Fruit fly (Drosophila melanogaster) whole organism, embryonic: Measurements from ENCODE around the gene wrm2.

Experiments used
- Atf-2 ChIP-seq: fragments of 200-800 bp; sonication (Bioruptor generic); optimal IDR thresholded peaks from 2 replicates; lab custom pipeline; 2016; ENCODE audit warnings: missing biosample characterization, missing genetic modification characterization
- CG10543 ChIP-seq: fragments of 200-800 bp; sonication (Bioruptor generic); optimal IDR thresholded peaks from 3 replicates; lab custom pipeline; 2017; ENCODE audit warnings: missing biosample characterization, mild to moderate bottlenecking, missing genetic modification characterization, moderate library complexity
- CG17186 ChIP-seq: fragments of 200-800 bp; sonication (Bioruptor generic); optimal IDR thresholded peaks from 3 replicates; lab custom pipeline; 2017; ENCODE audit warnings: missing biosample characterization, missing genetic modification reagents, missing genetic modification characterization
- CG17612 ChIP-seq: fragments of 200-800 bp; sonication (Bioruptor generic); IDR thresholded peaks from 2 replicates; pipeline ENCODE4 v1.3.6; 2022; ENCODE audit warnings: missing biosample characterization, missing genetic modification characterization
- CG18599 ChIP-seq: fragments of 200-800 bp; sonication (Bioruptor generic); optimal IDR thresholded peaks from 3 replicates; lab custom pipeline; 2017; ENCODE audit warnings: missing biosample characterization, missing genetic modification characterization, mild to moderate bottlenecking, moderate library complexity, missing genetic modification reagents
- CG2129 ChIP-seq: fragments of 200-800 bp; sonication (Bioruptor generic); IDR thresholded peaks from 2 replicates; pipeline ENCODE4 v1.3.6; 2022; ENCODE audit warnings: missing biosample characterization, missing genetic modification characterization; ENCODE audit not compliant: partially characterized antibody
- CG2889 ChIP-seq: fragments of 200-800 bp; sonication (Bioruptor generic); IDR thresholded peaks from 3 replicates; pipeline ENCODE4 v1.3.6; 2022; ENCODE audit warnings: missing biosample characterization, missing genetic modification characterization
- CG3065 ChIP-seq: fragments of 200-800 bp; sonication (Bioruptor generic); optimal IDR thresholded peaks from 2 replicates; lab custom pipeline; 2016; ENCODE audit warnings: missing biosample characterization, missing genetic modification characterization
- CG32532 ChIP-seq: fragments of 200-800 bp; sonication (Bioruptor generic); IDR thresholded peaks from 2 replicates; pipeline ENCODE4 v1.3.6; 2022; ENCODE audit warnings: missing biosample characterization, missing genetic modification characterization
- CG4328 ChIP-seq: fragments of 200-800 bp; sonication (Bioruptor generic); optimal IDR thresholded peaks from 3 replicates; lab custom pipeline; 2017; ENCODE audit warnings: missing biosample characterization, missing genetic modification reagents, missing genetic modification characterization
- CG4404 ChIP-seq: fragments of 200-800 bp; sonication (Bioruptor generic); IDR thresholded peaks from 2 replicates; pipeline ENCODE4 v1.3.6; 2022; ENCODE audit warnings: missing biosample characterization, missing genetic modification characterization
- CG6813 ChIP-seq: fragments of 200-800 bp; sonication (Bioruptor generic); optimal IDR thresholded peaks from 2 replicates; lab custom pipeline; 2017; ENCODE audit warnings: missing biosample characterization, missing genetic modification characterization, mild to moderate bottlenecking, moderate library complexity, missing genetic modification reagents
- CG8478 ChIP-seq: fragments of >200 bp; optimal IDR thresholded peaks from 2 replicates; lab custom pipeline; 2018
- CG9727 ChIP-seq: fragments of 200-800 bp; sonication (Bioruptor generic); optimal IDR thresholded peaks from 3 replicates; lab custom pipeline; 2017; ENCODE audit warnings: missing biosample characterization, mild to moderate bottlenecking, missing genetic modification characterization
- CG9817 ChIP-seq: fragments of 200-800 bp; sonication (Bioruptor generic); optimal IDR thresholded peaks from 2 replicates; lab custom pipeline; 2018; ENCODE audit warnings: missing biosample characterization, mild to moderate bottlenecking, missing genetic modification characterization, moderate library complexity
- CG9876 ChIP-seq: fragments of 200-800 bp; sonication (Bioruptor generic); optimal IDR thresholded peaks from 2 replicates; lab custom pipeline; 2016; ENCODE audit warnings: missing biosample characterization, missing genetic modification characterization
- CG9932 ChIP-seq: fragments of 200-800 bp; sonication (Bioruptor generic); IDR thresholded peaks from 2 replicates; pipeline ENCODE4 v1.3.6; 2022; ENCODE audit warnings: missing biosample characterization, missing genetic modification characterization
- E2f1 ChIP-seq: fragments of 200-800 bp; sonication (Bioruptor generic); IDR thresholded peaks from 2 replicates; pipeline ENCODE4 v1.3.6; 2022; ENCODE audit warnings: missing biosample characterization, missing genetic modification characterization
- ERR ChIP-seq: fragments of 200-800 bp; sonication (Bioruptor generic); optimal IDR thresholded peaks from 2 replicates; lab custom pipeline; 2016; ENCODE audit warnings: missing biosample characterization, missing genetic modification characterization
- Fer1 ChIP-seq: fragments of 200-800 bp; sonication (Bioruptor generic); optimal IDR thresholded peaks from 2 replicates; lab custom pipeline; 2017; ENCODE audit warnings: missing biosample characterization, mild to moderate bottlenecking, missing genetic modification characterization
- GATAe ChIP-seq: fragments of 200-800 bp; sonication (Bioruptor generic); conservative IDR thresholded peaks from 2 replicates; pipeline ENCODE4 v1.3.6; 2022; ENCODE audit warnings: missing biosample characterization, missing genetic modification characterization
- H15 ChIP-seq: fragments of 200-800 bp; sonication (Bioruptor generic); IDR thresholded peaks from 3 replicates; pipeline ENCODE4 v1.3.6; 2022; ENCODE audit warnings: missing biosample characterization, missing genetic modification characterization
- HLH54F ChIP-seq: fragments of 200-800 bp; sonication (Bioruptor generic); optimal IDR thresholded peaks from 3 replicates; lab custom pipeline; 2016; ENCODE audit warnings: missing biosample characterization, missing genetic modification characterization
- HmgZ ChIP-seq: fragments of 200-800 bp; sonication (Bioruptor generic); optimal IDR thresholded peaks from 2 replicates; lab custom pipeline; 2018; ENCODE audit warnings: missing biosample characterization, mild to moderate bottlenecking, missing genetic modification characterization
- Jarid2 ChIP-seq: fragments of 200-800 bp; sonication (Bioruptor generic); optimal IDR thresholded peaks from 3 replicates; lab custom pipeline; 2017; ENCODE audit warnings: mild to moderate bottlenecking, missing biosample characterization, missing genetic modification reagents, missing genetic modification characterization
- Myb ChIP-seq: fragments of 200-800 bp; sonication (Bioruptor generic); optimal IDR thresholded peaks from 2 replicates; lab custom pipeline; 2016; ENCODE audit warnings: missing biosample characterization, missing genetic modification characterization
- NK7.1 ChIP-seq: fragments of 200-800 bp; sonication (Bioruptor generic); optimal IDR thresholded peaks from 3 replicates; lab custom pipeline; 2016; ENCODE audit warnings: missing biosample characterization, missing genetic modification characterization
- Scr ChIP-seq: fragments of 200-800 bp; sonication (Bioruptor generic); IDR thresholded peaks from 2 replicates; pipeline ENCODE4 v1.3.6; 2022; ENCODE audit warnings: missing biosample characterization, missing genetic modification characterization; ENCODE audit not compliant: partially characterized antibody
- Sox102F ChIP-seq: fragments of 200-800 bp; sonication (Bioruptor generic); optimal IDR thresholded peaks from 2 replicates; lab custom pipeline; 2018; ENCODE audit warnings: missing biosample characterization, mild to moderate bottlenecking, missing genetic modification characterization, moderate library complexity
- caup ChIP-seq: fragments of 200-800 bp; sonication (Bioruptor generic); optimal IDR thresholded peaks from 3 replicates; lab custom pipeline; 2017; ENCODE audit warnings: missing biosample characterization, mild to moderate bottlenecking, missing genetic modification characterization, moderate library complexity; ENCODE audit not compliant: severe bottlenecking
- croc ChIP-seq: fragments of 200-800 bp; sonication (Bioruptor generic); conservative IDR thresholded peaks from 3 replicates; pipeline ENCODE4 v1.3.6; 2022; ENCODE audit warnings: missing biosample characterization, missing genetic modification characterization
- dan ChIP-seq: fragments of 200-800 bp; sonication (Bioruptor generic); IDR thresholded peaks from 2 replicates; pipeline ENCODE4 v1.3.6; 2022; ENCODE audit warnings: missing biosample characterization, missing genetic modification characterization
- eyg ChIP-seq: fragments of 200-800 bp; sonication (Bioruptor generic); optimal IDR thresholded peaks from 3 replicates; lab custom pipeline; 2016; ENCODE audit warnings: missing biosample characterization, missing genetic modification characterization
- fd102C ChIP-seq: fragments of 200-800 bp; sonication (Bioruptor generic); optimal IDR thresholded peaks from 2 replicates; lab custom pipeline; 2018; ENCODE audit warnings: missing biosample characterization, mild to moderate bottlenecking, missing genetic modification characterization, moderate library complexity
- gem ChIP-seq: fragments of 200-800 bp; sonication (Bioruptor generic); optimal IDR thresholded peaks from 2 replicates; lab custom pipeline; 2019; ENCODE audit warnings: missing biosample characterization, mild to moderate bottlenecking, missing genetic modification characterization, moderate library complexity
- hb ChIP-seq: fragments of 200-800 bp; sonication (Bioruptor generic); IDR thresholded peaks from 3 replicates; pipeline ENCODE4 v1.3.6; 2022; ENCODE audit warnings: missing biosample characterization, missing genetic modification characterization; ENCODE audit not compliant: partially characterized antibody
- hbn ChIP-seq: fragments of 200-800 bp; sonication (Bioruptor generic); IDR thresholded peaks from 2 replicates; pipeline ENCODE4 v1.3.6; 2022; ENCODE audit warnings: missing biosample characterization, missing genetic modification characterization; ENCODE audit not compliant: partially characterized antibody
- her ChIP-seq: fragments of 200-800 bp; sonication (Bioruptor generic); optimal IDR thresholded peaks from 2 replicates; lab custom pipeline; 2016; ENCODE audit warnings: missing biosample characterization, missing genetic modification characterization
- klu ChIP-seq: fragments of 200-800 bp; sonication (Bioruptor generic); IDR thresholded peaks from 2 replicates; pipeline ENCODE4 v1.3.6; 2022; ENCODE audit warnings: missing biosample characterization, missing genetic modification characterization
- lbe ChIP-seq: fragments of 200-800 bp; sonication (Bioruptor generic); optimal IDR thresholded peaks from 2 replicates; lab custom pipeline; 2016; ENCODE audit warnings: missing biosample characterization, mild to moderate bottlenecking, missing genetic modification characterization
- lmd ChIP-seq: fragments of 200-800 bp; sonication (Bioruptor generic); IDR thresholded peaks from 2 replicates; pipeline ENCODE4 v1.3.6; 2022; ENCODE audit warnings: missing biosample characterization, missing genetic modification characterization
- nau ChIP-seq: fragments of 200-800 bp; sonication (Bioruptor generic); optimal IDR thresholded peaks from 3 replicates; lab custom pipeline; 2017; ENCODE audit warnings: missing biosample characterization, mild to moderate bottlenecking, missing genetic modification characterization, missing genetic modification reagents
- oc ChIP-seq: fragments of 200-800 bp; sonication (Bioruptor generic); optimal IDR thresholded peaks from 2 replicates; lab custom pipeline; 2018; ENCODE audit warnings: missing biosample characterization, mild to moderate bottlenecking, missing genetic modification characterization, moderate library complexity
- pho ChIP-seq: fragments of 200-800 bp; sonication (Bioruptor generic); optimal IDR thresholded peaks from 2 replicates; lab custom pipeline; 2016; ENCODE audit warnings: missing biosample characterization, missing genetic modification characterization
- pum ChIP-seq: fragments of 200-800 bp; sonication (Bioruptor generic); optimal IDR thresholded peaks from 2 replicates; lab custom pipeline; 2016; ENCODE audit warnings: missing biosample characterization, missing genetic modification characterization
- ranshi ChIP-seq: fragments of 200-800 bp; sonication (Bioruptor generic); IDR thresholded peaks from 2 replicates; pipeline ENCODE4 v1.3.6; 2022; ENCODE audit warnings: missing biosample characterization, missing genetic modification characterization
- twi ChIP-seq: fragments of 200-800 bp; optimal IDR thresholded peaks from 2 replicates; lab custom pipeline; 2019; ENCODE audit warnings: missing biosample characterization, mild to moderate bottlenecking, missing genetic modification characterization, moderate library complexity
- wor ChIP-seq: fragments of 200-800 bp; sonication (Bioruptor generic); IDR thresholded peaks from 2 replicates; pipeline ENCODE4 v1.3.6; 2022; ENCODE audit warnings: missing biosample characterization, missing genetic modification characterization
- zf30C ChIP-seq: fragments of 200-800 bp; sonication (Bioruptor generic); optimal IDR thresholded peaks from 3 replicates; lab custom pipeline; 2018; ENCODE audit warnings: missing biosample characterization, mild to moderate bottlenecking, missing genetic modification characterization

The wrm2 gene

DNA sequence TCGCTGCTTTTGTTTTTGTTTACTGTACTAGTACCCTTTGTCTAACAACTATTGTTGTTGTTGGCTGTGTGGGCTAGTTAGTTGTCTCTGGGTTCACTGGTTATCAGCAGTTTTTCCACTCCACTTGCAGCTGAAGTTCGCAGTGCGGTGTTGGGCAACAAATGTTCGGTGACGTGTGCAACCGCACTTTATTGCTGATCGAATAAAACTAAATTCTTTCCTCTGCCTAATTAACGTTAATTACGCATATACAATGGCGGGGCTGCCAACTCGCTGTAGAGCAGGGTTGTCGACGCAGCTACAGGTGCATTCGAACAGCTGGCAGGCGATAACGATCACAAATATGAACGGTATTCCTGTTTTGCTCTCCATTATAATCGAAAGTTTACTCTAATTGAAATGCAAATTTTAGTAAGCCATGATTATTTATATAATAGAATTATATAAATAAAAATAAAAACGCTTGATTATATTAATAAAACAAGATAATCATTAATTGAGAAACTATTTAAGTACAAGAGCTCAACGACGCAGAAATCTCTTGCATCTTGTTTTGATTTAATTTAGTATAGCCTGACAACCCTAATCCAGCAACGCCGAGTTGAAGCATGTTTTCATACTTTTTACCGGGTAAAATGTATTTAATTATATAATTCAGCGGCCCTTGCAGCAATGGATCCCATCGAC lies 6.3 kb downstream of the wrm2 start, which contains the start of the genes mrva, CG42307 and mus312 (continued):
- TF ChIP-seq caup (GFP tag; lab: Kevin White, UChicago) (peak; percentile 75), Sox102F (GFP tag; lab: Kevin White, UChicago) (no peak), hbn (GFP tag; lab: Robert Waterston, UW) (no peak; the same call in 1 of the 2 replicates), ERR (no peak), CG17186 (peak; percentile 23), lmd (peak; percentile 82), CG18599 (GFP tag; lab: Kevin White, UChicago) (peak; percentile 93), HmgZ (tag; lab: Kevin White, UChicago) (peak; percentile 73), Fer1 (GFP tag; lab: Kevin White, UChicago) (peak; percentile 89), Jarid2 (no peak), zf30C (GFP tag; lab: Kevin White, UChicago) (peak; percentile 42), CG32532 (peak; percentile 91), HLH54F (GFP tag; lab: Kevin White, UChicago) (peak; percentile 49), CG2889 (GFP tag; lab: Robert Waterston, UW) (peak; percentile 71; the same call in 2 of the 3 replicates), wor (GFP tag; lab: Robert Waterston, UW) (peak; percentile 76), H15 (GFP tag; lab: Robert Waterston, UW) (peak; percentile 77), Scr (GFP tag; lab: Robert Waterston, UW) (0 out of 2 replicates have a peak, but pooled peaks have one; percentile 28), klu (peak; percentile 56; the same call in 1 of the 2 replicates), CG4404 (GFP tag; lab: Robert Waterston, UW) (peak; percentile 82), her (GFP tag; lab: Kevin White, UChicago) (peak; percentile 34), lbe (GFP tag; lab: Kevin White, UChicago) (peak; percentile 68), CG8478 (no peak), pum (GFP tag; lab: Kevin White, UChicago) (peak; percentile 45), gem (tag; lab: Kevin White, UChicago) (peak; percentile 96), fd102C (GFP tag; lab: Kevin White, UChicago) (no peak), oc (peak; percentile 84), CG9817 (tag; lab: Kevin White, UChicago) (peak; percentile 94), CG6813 (GFP tag; lab: Kevin White, UChicago) (peak; percentile 85), eyg (GFP tag; lab: Kevin White, UChicago) (no peak), Myb (GFP tag; lab: Kevin White, UChicago) (peak; percentile 1), GATAe (GFP tag; lab: Robert Waterston, UW) (no peak), twi (tag; lab: Kevin White, UChicago) (peak; percentile 91), CG17612 (GFP tag; lab: Robert Waterston, UW) (no peak), E2f1 (GFP tag; lab: Robert Waterston, UW) (peak; percentile 84), CG3065 (peak; percentile 49), hb (GFP tag; lab: Robert Waterston, UW) (no peak), Atf-2 (GFP tag; lab: Kevin White, UChicago) (peak; percentile 26), CG9727 (peak; percentile 78), pho (GFP tag; lab: Kevin White, UChicago) (no peak), CG9876 (GFP tag; lab: Kevin White, UChicago) (peak; percentile 5), CG2129 (GFP tag; lab: Robert Waterston, UW) (no peak), ranshi (GFP tag; lab: Robert Waterston, UW) (peak; percentile 77; the same call in 1 of the 2 replicates), NK7.1 (GFP tag; lab: Kevin White, UChicago) (no peak), CG4328 (GFP tag; lab: Kevin White, UChicago) (peak; percentile 92), nau (no peak), croc (peak; percentile 63), dan (GFP tag; lab: Robert Waterston, UW) (no peak), CG9932 (GFP tag; lab: Robert Waterston, UW) (peak; percentile 92), CG10543 (GFP tag; lab: Kevin White, UChicago) (peak; percentile 96)
